Worm (Caenorhabditis elegans) whole organism, L4/young adult: ENCODE data around the gene srw-108.

Experiments used
- W03F9.2 ChIP-seq: fragments of 150-350 bp; optimal IDR thresholded peaks from 2 replicates; lab custom pipeline; 2014; ENCODE audit warnings: missing biosample characterization, missing genetic modification characterization
- dao-5 ChIP-seq: sonication (generic microtip); optimal IDR thresholded peaks from 2 replicates; lab custom pipeline; 2016; ENCODE audit warnings: missing genotype, missing genetic modification characterization, moderate library complexity, missing compliant biosample characterization
- him-1 ChIP-seq: sonication (generic microtip); optimal IDR thresholded peaks from 2 replicates; lab custom pipeline; 2016; ENCODE audit warnings: missing genotype, missing genetic modification reagents, missing genetic modification characterization, missing compliant biosample characterization

Gene srw-108

ce11 chrV:552406-552805, 24.7 kb downstream of the srw-108 start:
- TF ChIP-seq W03F9.2, result no peak
- no peak for TF ChIP-seq dao-5 (tag; lab: Kevin White, UChicago)
- no peak for TF ChIP-seq him-1 (tag; lab: Kevin White, UChicago)

- TF ChIP-seq him-1 (tag; lab: Kevin White, UChicago) (no peak), W03F9.2 (no peak), dao-5 (tag; lab: Kevin White, UChicago) (no peak)
Measured at ce11 chrV:553067-553466, 25.4 kb downstream of the srw-108 start, which contains the start of gene C14C6.8. Gene C14C6.8 (minus strand): TSS chrV:553167.

ce11 chrV:556055-556454, 28.4 kb downstream of the srw-108 start, which contains the start of gene srx-8:
Gene srx-8 (minus strand): TSS chrV:556155.
- TF ChIP-seq W03F9.2 (no peak), him-1 (tag; lab: Kevin White, UChicago) (no peak)

DNA sequence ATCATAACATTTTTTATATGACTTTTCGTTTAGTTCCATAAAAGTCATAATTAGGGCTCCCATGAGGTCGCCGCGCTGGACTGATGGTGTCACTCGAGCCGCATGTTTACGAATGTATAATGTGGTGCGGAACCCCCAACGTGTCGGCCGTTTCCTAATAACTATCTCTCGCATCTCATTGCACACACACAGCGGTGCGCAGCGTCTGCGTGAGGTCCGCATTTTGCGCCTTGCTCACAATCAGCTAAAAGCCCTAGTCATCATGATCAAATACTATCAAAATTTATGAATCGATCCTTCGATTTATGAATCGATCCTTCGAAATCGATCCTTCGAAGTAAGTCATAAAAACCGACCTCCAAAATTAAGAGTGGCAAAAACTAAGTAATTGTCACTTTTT, 32.2 kb downstream of the srw-108 start, which contains the start of gene srx-7:
srx-7 (plus strand) TSS at position 256 of the 400 bp plus-strand sequence.
- TF ChIP-seq him-1 (tag; lab: Kevin White, UChicago) (no peak), W03F9.2 (no peak), dao-5 (tag; lab: Kevin White, UChicago) (no peak)

- TF ChIP-seq him-1 (tag; lab: Kevin White, UChicago), result no peak
- TF ChIP-seq dao-5 (tag; lab: Kevin White, UChicago), result no peak
- TF ChIP-seq W03F9.2, result no peak
Measured at ce11 chrV:562834-563233, 35.1 kb downstream of the srw-108 start, which contains the start of gene C14C6.2. Gene C14C6.2 (plus strand): TSS chrV:563134.

DNA sequence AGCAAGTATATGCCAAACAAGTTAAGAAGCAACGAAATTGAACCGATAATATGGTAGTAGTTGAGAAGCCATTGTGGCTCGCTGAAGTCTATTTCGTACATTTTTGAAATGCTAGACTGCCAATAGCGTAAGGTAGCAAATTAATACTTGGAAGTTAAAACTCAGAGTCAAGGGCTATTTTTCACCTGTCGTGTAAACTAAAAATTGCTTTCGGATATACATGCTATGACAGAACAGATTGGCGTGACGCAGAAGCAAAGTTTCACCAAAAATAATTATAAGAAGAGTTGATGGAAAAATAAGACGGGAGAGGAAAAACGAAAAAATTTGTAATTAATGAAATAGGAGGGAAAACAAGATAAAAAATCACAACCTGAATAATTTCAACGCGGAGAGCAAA, 38.3 kb downstream of the srw-108 start, which contains the start of gene sri-73:
sri-73 (minus strand) TSS at position 101 of the 400 bp plus-strand sequence.
- TF ChIP-seq W03F9.2 (no peak), dao-5 (tag; lab: Kevin White, UChicago) (no peak)

- TF ChIP-seq dao-5 (tag; lab: Kevin White, UChicago) (no peak), W03F9.2 (no peak), him-1 (tag; lab: Kevin White, UChicago) (no peak)
Measured at ce11 chrV:568105-568504, 40.4 kb downstream of the srw-108 start, which contains the start of gene sri-72. Gene sri-72 (minus strand): TSS chrV:568205.

DNA sequence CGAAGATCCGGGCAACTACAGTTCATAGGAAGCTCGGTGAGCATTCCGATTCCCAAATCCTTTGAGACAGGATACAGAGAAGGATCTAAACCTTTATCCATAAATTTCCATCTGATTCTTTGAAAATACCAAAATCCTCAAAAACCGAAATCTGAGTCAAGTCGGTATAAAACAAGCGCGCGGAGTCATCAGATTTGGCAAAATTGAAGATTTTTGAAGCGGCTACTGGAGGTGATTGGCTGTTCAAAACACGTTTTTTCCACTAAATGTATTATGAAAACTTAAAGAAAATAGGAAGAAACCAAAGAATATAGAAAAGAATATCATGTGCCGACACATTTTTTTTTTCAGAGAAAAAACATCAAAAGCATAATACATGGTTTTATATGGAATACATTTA, 46.9 kb downstream of the srw-108 start, which contains the start of gene C14C6.13:
C14C6.13 (minus strand) TSS at position 101 of the 400 bp plus-strand sequence.
- TF ChIP-seq W03F9.2, result no peak
- TF ChIP-seq him-1 (tag; lab: Kevin White, UChicago), result no peak
- TF ChIP-seq dao-5 (tag; lab: Kevin White, UChicago), result no peak

- TF ChIP-seq him-1 (tag; lab: Kevin White, UChicago) (no peak), W03F9.2 (no peak), dao-5 (tag; lab: Kevin White, UChicago) (no peak)
Measured at ce11 chrV:576070-576469, 48.4 kb downstream of the srw-108 start, which contains the start of gene K06H6.5. Gene K06H6.5 (plus strand): TSS chrV:576370.

DNA sequence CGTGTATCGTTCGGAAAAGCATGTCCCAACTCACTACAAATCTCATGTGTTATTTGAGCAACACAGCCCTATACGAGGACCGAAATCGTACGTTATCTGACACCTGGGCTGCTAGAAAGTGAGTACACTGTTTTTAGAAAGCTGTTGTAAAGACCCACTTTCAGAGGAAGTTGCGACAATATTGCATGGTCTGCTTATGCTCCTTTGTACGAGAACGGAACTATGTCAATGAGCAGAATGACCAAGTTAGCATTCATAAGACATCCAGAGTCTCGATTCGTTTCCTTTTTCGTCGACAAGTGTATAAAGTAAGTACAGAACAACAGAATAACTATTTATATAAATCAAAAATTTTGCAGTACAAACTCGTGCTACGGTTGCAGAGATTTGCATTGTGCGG, 49.2 kb downstream of the srw-108 start:
- TF ChIP-seq him-1 (tag; lab: Kevin White, UChicago) (no peak), W03F9.2 (no peak), dao-5 (tag; lab: Kevin White, UChicago) (no peak)
